Fruit fly (Drosophila melanogaster) whole organism, adult: ENCODE data around the gene Gr28b.

Experiments used
- CG14711 ChIP-seq: fragments of 200-800 bp; sonication (Bioruptor generic); optimal IDR thresholded peaks from 2 replicates; lab custom pipeline; 2018; ENCODE audit warnings: missing biosample characterization, mild to moderate bottlenecking, missing genetic modification characterization, moderate library complexity
- Hr96 ChIP-seq: fragments of 200-800 bp; sonication (Bioruptor generic); optimal IDR thresholded peaks from 2 replicates; lab custom pipeline; 2016; ENCODE audit warnings: missing biosample characterization, missing genetic modification characterization
- cic ChIP-seq: fragments of 200-800 bp; sonication (Bioruptor generic); optimal IDR thresholded peaks from 2 replicates; lab custom pipeline; 2017; ENCODE audit warnings: missing biosample characterization, mild to moderate bottlenecking, missing genetic modification characterization, moderate library complexity
- pad ChIP-seq: fragments of 200-800 bp; sonication (Bioruptor generic); optimal IDR thresholded peaks from 3 replicates; lab custom pipeline; 2017; ENCODE audit warnings: missing biosample characterization, missing genetic modification characterization, mild to moderate bottlenecking, moderate library complexity, missing genetic modification reagents

Gr28b gene

dm6 chr2L:7404923-7405322, 57.1 kb downstream of the Gr28b start, which contains the start of gene CG5177:
TSS of gene CG5177 (plus strand) at chr2L:7405227.
- TF ChIP-seq CG14711 (tag; lab: Kevin White, UChicago) (peak; percentile 64), pad (no peak), cic (GFP tag; lab: Kevin White, UChicago) (no peak), Hr96 (no peak)
